Fruit fly (Drosophila melanogaster) S2 (cell line): Measurements from ENCODE around the gene CG11537.

Experiments used
- CG8478 ChIP-seq: fragments of >200 bp; optimal IDR thresholded peaks from 2 replicates; lab custom pipeline; 2018
- CTCF ChIP-seq, 2 experiments: fragments of >200 bp; optimal IDR thresholded peaks; 2 replicates each; lab custom pipeline; 2018

dm6 chr3L:3143383-3143962 is at the start of gene CG11537, which contains the start of gene Alg2:
- TF ChIP-seq CG8478 (lab: Kevin White, UChicago) (no peak), CTCF (optimal IDR thresholded peaks at IDR 0.05; lab: Kevin White, UChicago) (no peak)
